Worm (Caenorhabditis elegans): Measurements from ENCODE around the gene H01M10.2.

H01M10.2 gene

DNA sequence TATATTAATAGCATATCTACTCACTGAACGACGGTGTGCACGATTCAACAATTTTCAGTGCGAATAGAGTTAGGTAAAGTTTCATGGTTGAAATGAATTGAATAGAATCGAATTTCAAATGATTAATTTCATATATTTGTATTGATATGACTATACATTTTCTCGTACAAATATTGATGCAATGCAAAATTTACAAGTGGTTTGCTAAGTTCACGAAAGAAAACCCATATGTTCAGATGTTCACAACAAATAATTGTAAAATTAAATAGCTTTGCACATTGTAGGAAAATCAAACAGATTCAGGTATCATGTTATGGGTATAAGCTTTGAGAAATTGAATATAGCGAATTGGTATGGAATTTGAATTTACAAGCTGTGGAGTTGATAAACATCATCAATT lies at the start of gene H01M10.2:
Gene H01M10.2 (minus strand): TSS at position 101 of the 400 bp plus-strand sequence.
- no peak for TF ChIP-seq lsy-12 (tag; optimal IDR thresholded peaks at IDR 0.05)

DNA sequence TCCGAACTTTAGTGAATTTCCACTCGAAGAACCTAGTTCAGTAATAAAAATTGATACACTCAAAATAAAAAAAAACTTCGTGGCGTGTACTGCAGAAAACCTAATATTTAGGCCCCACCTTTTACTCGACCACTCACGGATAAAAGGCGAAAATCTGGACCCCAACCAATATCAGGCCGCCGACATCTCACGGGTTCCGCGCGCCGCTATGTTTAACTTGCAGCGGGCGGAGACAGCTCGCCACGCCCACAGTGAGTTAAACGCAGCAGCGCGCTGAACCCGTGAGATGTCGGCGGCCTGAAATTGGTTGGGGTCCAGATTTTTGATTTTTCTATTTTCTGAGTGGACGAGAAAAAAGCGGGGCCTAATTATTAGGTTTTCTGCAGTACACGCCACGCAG lies 47.3 kb upstream of the H01M10.2 start:
- TF ChIP-seq nhr-67 (tag; optimal IDR thresholded peaks at IDR 0.05) (no peak), pha-4 (tag; optimal IDR thresholded peaks at IDR 0.05) (no peak), mml-1 (tag; optimal IDR thresholded peaks at IDR 0.05) (no peak), tbx-2 (tag; optimal IDR thresholded peaks at IDR 0.05) (no peak), unc-62 (GFP tag; optimal IDR thresholded peaks at IDR 0.05) (no peak), ceh-82 (tag; optimal IDR thresholded peaks at IDR 0.05) (no peak), fos-1 (tag; optimal IDR thresholded peaks at IDR 0.05) (no peak), skn-1 (tag; optimal IDR thresholded peaks at IDR 0.05) (no peak), lin-15B (tag; optimal IDR thresholded peaks at IDR 0.05) (no peak), lin-39 (tag; optimal IDR thresholded peaks at IDR 0.05) (no peak), jun-1 (tag; optimal IDR thresholded peaks at IDR 0.05) (no peak), elt-2 (tag; optimal IDR thresholded peaks at IDR 0.05) (no peak), elt-1 (tag; optimal IDR thresholded peaks at IDR 0.05) (no peak)

- TF ChIP-seq snpc-4 (tag; optimal IDR thresholded peaks at IDR 0.05) (peak; percentile 9), fkh-10 (GFP tag; optimal IDR thresholded peaks at IDR 0.05) (no peak), R02D3.7 (tag; optimal IDR thresholded peaks at IDR 0.05) (no peak), eor-1 (tag; optimal IDR thresholded peaks at IDR 0.05) (no peak)
Measured at ce11 chrX:2626153-2626552, 40.6 kb upstream of the H01M10.2 start.

- TF ChIP-seq nhr-25 (tag; optimal IDR thresholded peaks at IDR 0.05) = no peak
- peak; percentile 30 for TF ChIP-seq lin-39 (tag; optimal IDR thresholded peaks at IDR 0.05)
Measured at ce11 chrX:2620280-2620679, 34.7 kb upstream of the H01M10.2 start.

ce11 chrX:2615626-2616025 lies 30.1 kb upstream of the H01M10.2 start, which contains the start of gene T03G6.3:
Gene T03G6.3, minus strand, starts transcription at chrX:2615726.
- no peak for TF ChIP-seq egl-5 (tag; optimal IDR thresholded peaks at IDR 0.05)
- no peak for TF ChIP-seq nhr-12 (tag; optimal IDR thresholded peaks at IDR 0.05)
- TF ChIP-seq hmg-11 (tag; optimal IDR thresholded peaks at IDR 0.05) = no peak
- no peak for TF ChIP-seq nhr-76 (tag; optimal IDR thresholded peaks at IDR 0.05)
- TF ChIP-seq ceh-28 (tag; optimal IDR thresholded peaks at IDR 0.05) = no peak
- TF ChIP-seq nhr-67 (tag; optimal IDR thresholded peaks at IDR 0.05) = no peak
- TF ChIP-seq ceh-9 (tag; optimal IDR thresholded peaks at IDR 0.05) = no peak
- TF ChIP-seq lin-39 (tag; optimal IDR thresholded peaks at IDR 0.05) = no peak

DNA sequence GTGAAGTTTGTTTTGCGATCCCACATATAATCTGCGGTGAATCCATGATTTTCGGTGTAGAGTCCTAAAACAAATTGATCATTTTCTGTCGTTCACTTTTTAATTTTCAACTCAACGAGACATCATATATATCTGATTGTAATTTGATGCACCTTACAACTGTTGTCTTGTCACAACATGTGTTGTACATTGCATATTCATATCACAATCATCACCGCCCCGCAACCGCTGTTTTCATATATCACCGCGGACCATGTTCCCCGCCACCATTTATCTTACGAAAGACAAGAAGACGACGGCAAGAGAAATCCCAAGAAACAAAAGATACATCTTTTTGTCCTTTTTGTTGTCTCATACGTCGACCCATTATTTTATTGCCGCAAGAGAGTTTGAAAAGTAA lies 28.6 kb upstream of the H01M10.2 start:
- no peak for TF ChIP-seq nhr-25 (tag; optimal IDR thresholded peaks at IDR 0.05)
- TF ChIP-seq egl-27 (tag; optimal IDR thresholded peaks at IDR 0.05) = no peak
- no peak for TF ChIP-seq lin-39 (tag; optimal IDR thresholded peaks at IDR 0.05)
- no peak for TF ChIP-seq sea-2 (GFP tag; optimal IDR thresholded peaks at IDR 0.05)
- no peak for TF ChIP-seq daf-12 (tag; optimal IDR thresholded peaks at IDR 0.05)
- TF ChIP-seq elt-2 (tag; optimal IDR thresholded peaks at IDR 0.05) = no peak
- no peak for TF ChIP-seq ceh-9 (tag; optimal IDR thresholded peaks at IDR 0.05)
- TF ChIP-seq pqm-1 (tag; optimal IDR thresholded peaks at IDR 0.05) = no peak
- no peak for TF ChIP-seq nhr-77 (tag; optimal IDR thresholded peaks at IDR 0.05)
- TF ChIP-seq hmg-11 (tag; optimal IDR thresholded peaks at IDR 0.05) = no peak
- TF ChIP-seq R02D3.7 (tag; optimal IDR thresholded peaks at IDR 0.05) = no peak
- TF ChIP-seq aly-2 (tag; optimal IDR thresholded peaks at IDR 0.05) = no peak
- TF ChIP-seq ztf-11 (tag; optimal IDR thresholded peaks at IDR 0.05) = no peak
- no peak for TF ChIP-seq fos-1 (tag; optimal IDR thresholded peaks at IDR 0.05)
- TF ChIP-seq ztf-4 (tag; optimal IDR thresholded peaks at IDR 0.05) = no peak
- no peak for TF ChIP-seq nhr-28 (tag; optimal IDR thresholded peaks at IDR 0.05)
- no peak for TF ChIP-seq nhr-76 (tag; optimal IDR thresholded peaks at IDR 0.05)
- no peak for TF ChIP-seq ceh-16 (tag; optimal IDR thresholded peaks at IDR 0.05)
